Fruit fly (Drosophila melanogaster): Measurements from ENCODE around the gene Hpr1.

The Hpr1 gene

dm6 chr3R:5791497-5791896 lies 29.7 kb downstream of the Hpr1 start, which contains the start of gene Hpf1:
Gene Hpf1 (plus strand): TSS chr3R:5791879.
- TF ChIP-seq psq (optimal IDR thresholded peaks at IDR 0.05): no peak
- no peak for TF ChIP-seq EcR (GFP tag; optimal IDR thresholded peaks at IDR 0.05)
- TF ChIP-seq Dll (optimal IDR thresholded peaks at IDR 0.05): no peak
- TF ChIP-seq pan (optimal IDR thresholded peaks at IDR 0.05): no peak
- TF ChIP-seq usp (GFP tag; optimal IDR thresholded peaks at IDR 0.05): no peak
- TF ChIP-seq CG8478 (optimal IDR thresholded peaks at IDR 0.05): no peak

dm6 chr3R:5789025-5789953 lies 32.0 kb downstream of the Hpr1 start, which contains the start of the genes Hat1 and Rpn5:
Gene Hat1 (minus strand): TSS chr3R:5789384.
Gene Rpn5 (plus strand): TSS chr3R:5789493.
- TF ChIP-seq usp (GFP tag; optimal IDR thresholded peaks at IDR 0.05) (no peak), Dll (optimal IDR thresholded peaks at IDR 0.05) (no peak), EcR (GFP tag; optimal IDR thresholded peaks at IDR 0.05) (no peak), psq (optimal IDR thresholded peaks at IDR 0.05) (no peak), pan (optimal IDR thresholded peaks at IDR 0.05) (no peak), CG8478 (optimal IDR thresholded peaks at IDR 0.05) (no peak)

DNA sequence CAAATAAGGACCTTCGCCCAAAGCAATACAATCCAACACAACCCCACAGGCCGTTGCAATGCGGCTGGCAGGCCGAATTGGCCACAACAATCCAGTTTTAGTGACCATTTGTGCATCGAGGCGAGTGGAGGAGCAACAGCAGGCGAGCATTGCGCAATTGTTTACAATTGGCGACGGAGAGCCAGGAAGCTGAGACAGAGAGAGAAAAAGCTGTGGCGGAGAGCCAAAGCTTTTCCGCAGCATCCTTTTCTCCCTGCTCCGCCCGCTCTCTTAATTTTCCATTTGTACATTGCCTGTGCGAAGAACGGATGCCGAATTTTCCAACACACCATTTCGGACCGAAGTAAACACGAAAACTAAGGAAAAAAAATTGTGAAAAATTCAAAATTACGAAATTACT lies 39.8 kb downstream of the Hpr1 start, which contains the start of gene kat-60L1:
Gene kat-60L1 (plus strand): TSS at position 301 of the 400 bp plus-strand sequence.
- TF ChIP-seq CG8478 (optimal IDR thresholded peaks at IDR 0.05): no peak
- TF ChIP-seq pan (optimal IDR thresholded peaks at IDR 0.05): no peak
- no peak for TF ChIP-seq Dll (optimal IDR thresholded peaks at IDR 0.05)
- no peak for TF ChIP-seq usp (GFP tag; optimal IDR thresholded peaks at IDR 0.05)
- TF ChIP-seq EcR (GFP tag; optimal IDR thresholded peaks at IDR 0.05): no peak
- TF ChIP-seq psq (optimal IDR thresholded peaks at IDR 0.05): no peak

DNA sequence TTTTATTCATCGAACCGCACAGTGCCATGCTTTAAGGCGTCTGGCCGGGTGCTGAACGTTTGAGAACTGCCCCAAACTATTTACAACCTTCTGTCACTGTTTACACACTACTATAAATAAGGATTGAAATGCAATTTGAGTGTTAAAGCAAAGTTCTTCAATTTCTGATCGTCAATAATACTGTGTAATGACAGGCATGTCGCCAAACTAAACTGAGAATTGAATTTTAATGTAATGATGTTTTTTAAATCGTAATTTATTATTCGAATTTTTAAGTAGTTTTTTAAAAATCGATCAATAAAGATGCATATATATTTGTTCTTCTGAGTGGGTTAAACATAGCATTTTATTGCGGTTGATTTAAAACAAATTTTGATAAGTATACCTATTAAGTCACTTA lies 40.3 kb downstream of the Hpr1 start, which contains the start of gene CG2082:
Gene CG2082 (minus strand): TSS at position 101 of the 400 bp plus-strand sequence.
- no peak for TF ChIP-seq pan (optimal IDR thresholded peaks at IDR 0.05)

dm6 chr3R:5778731-5779593 lies 42.3 kb downstream of the Hpr1 start, which contains the start of gene jagn:
Gene jagn (plus strand): TSS chr3R:5779315.
- peak; percentile 65 for TF ChIP-seq Dll (optimal IDR thresholded peaks at IDR 0.05)
- TF ChIP-seq psq (optimal IDR thresholded peaks at IDR 0.05): no peak

DNA sequence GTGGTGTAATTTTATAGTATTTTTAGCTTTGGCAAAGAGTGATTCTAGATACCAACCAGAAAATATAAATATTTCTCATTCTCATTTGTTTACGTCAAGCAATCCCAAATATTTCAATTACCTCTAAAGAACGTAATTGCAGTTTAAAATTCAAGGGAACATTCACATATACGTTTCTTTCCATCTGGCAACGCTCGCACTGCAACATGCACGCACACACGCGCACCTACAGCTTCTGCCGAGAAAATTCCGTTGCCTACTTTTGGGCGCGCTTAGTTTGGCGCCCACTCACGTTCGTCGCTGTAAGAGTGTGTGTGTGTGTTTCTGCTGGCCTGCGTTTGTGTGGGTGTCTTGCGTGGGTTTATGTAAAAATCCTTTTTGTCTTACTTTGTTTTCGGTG lies 48.8 kb downstream of the Hpr1 start:
- TF ChIP-seq EcR (GFP tag; optimal IDR thresholded peaks at IDR 0.05): no peak
- TF ChIP-seq psq (optimal IDR thresholded peaks at IDR 0.05): no peak
- TF ChIP-seq CG8478 (optimal IDR thresholded peaks at IDR 0.05): no peak
- TF ChIP-seq Dll (optimal IDR thresholded peaks at IDR 0.05): no peak
- TF ChIP-seq usp (GFP tag; optimal IDR thresholded peaks at IDR 0.05): no peak
- TF ChIP-seq pan (optimal IDR thresholded peaks at IDR 0.05): no peak

DNA sequence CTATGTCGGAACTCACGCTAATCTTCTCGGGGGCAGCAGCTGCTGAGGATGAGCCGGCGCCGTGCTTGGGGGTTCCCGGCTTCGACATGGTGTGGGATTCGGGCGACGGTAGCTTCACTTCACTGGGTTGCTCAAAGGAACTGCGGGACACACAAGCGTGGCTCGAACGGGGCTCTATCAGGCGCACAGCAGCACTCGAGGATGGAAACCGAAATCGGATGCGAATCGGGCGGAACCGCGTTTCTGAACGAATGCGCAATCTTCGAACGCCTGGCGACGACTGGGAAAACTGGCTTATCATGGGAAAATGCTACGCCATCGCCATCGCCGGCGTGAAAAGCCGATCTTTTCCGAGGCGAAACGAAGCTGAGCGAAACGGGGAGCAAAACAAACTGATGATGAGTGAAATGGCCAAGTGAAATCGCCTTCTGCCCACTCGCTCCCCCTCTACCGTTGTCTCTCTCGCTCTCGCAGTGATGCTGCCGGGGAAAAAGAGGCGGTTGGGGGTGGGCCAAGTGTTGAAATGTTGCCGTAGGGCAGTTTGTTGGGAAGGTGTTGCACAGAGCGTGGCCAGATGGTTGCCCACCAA lies 49.5 kb downstream of the Hpr1 start:
- TF ChIP-seq psq (optimal IDR thresholded peaks at IDR 0.05) (no peak), Dll (optimal IDR thresholded peaks at IDR 0.05) (no peak)

All from whole organism.